Worm (Caenorhabditis elegans) whole organism, L1 larva: ENCODE data around the gene C05E4.7.
A peak's percentile ranks its signal among the peaks of the same experiment; 100 is the strongest.

Experiments used
- C04F5.9 ChIP-seq: sonication (generic microtip); optimal IDR thresholded peaks from 2 replicates; lab custom pipeline; 2016; ENCODE audit warnings: missing genetic modification characterization, missing compliant biosample characterization
- C16A3.4 ChIP-seq: fragments of 150-350 bp; optimal IDR thresholded peaks from 2 replicates; lab custom pipeline; 2014; ENCODE audit warnings: missing biosample characterization, missing genetic modification characterization
- C34B4.2 ChIP-seq: sonication (generic microtip); optimal IDR thresholded peaks from 2 replicates; lab custom pipeline; 2017; ENCODE audit warnings: mild to moderate bottlenecking, missing genetic modification characterization, missing compliant biosample characterization
- Y116A8C.19 ChIP-seq: sonication (generic microtip); optimal IDR thresholded peaks from 2 replicates; lab custom pipeline; 2016; ENCODE audit warnings: missing compliant biosample characterization, missing genetic modification characterization, borderline replicate concordance
- aha-1 ChIP-seq: fragments of 150-350 bp; optimal IDR thresholded peaks from 2 replicates; lab custom pipeline; 2014; ENCODE audit warnings: missing biosample characterization, missing genetic modification characterization
- alr-1 ChIP-seq: fragments of 200-800 bp; sonication (Bioruptor generic); optimal IDR thresholded peaks from 2 replicates; lab custom pipeline; 2018; ENCODE audit warnings: borderline replicate concordance, mild to moderate bottlenecking, missing genetic modification characterization, missing compliant biosample characterization
- ama-1 ChIP-seq: fragments of 150-350 bp; optimal IDR thresholded peaks from 2 replicates; lab custom pipeline; 2014
- ceh-63 ChIP-seq: fragments of 200-800 bp; sonication (Bioruptor generic); optimal IDR thresholded peaks from 2 replicates; lab custom pipeline; 2018; ENCODE audit warnings: mild to moderate bottlenecking, missing genetic modification characterization, missing compliant biosample characterization
- ceh-8 ChIP-seq: fragments of 200-800 bp; sonication (Bioruptor generic); optimal IDR thresholded peaks from 2 replicates; lab custom pipeline; 2018; ENCODE audit warnings: mild to moderate bottlenecking, missing genetic modification characterization, moderate library complexity, missing compliant biosample characterization
- ceh-82 ChIP-seq, 3 experiments: fragments of 150-350 bp in 1 of 3; sonication (generic microtip) in 2 of 3; optimal IDR thresholded peaks; 2 replicates each; lab custom pipeline; 2014 to 2017; ENCODE audit warnings: missing biosample characterization in 3 of 3, missing genetic modification characterization in 3 of 3
- ceh-88 ChIP-seq: fragments of 200-800 bp; sonication (Bioruptor generic); IDR thresholded peaks from 2 replicates; pipeline ENCODE4 v1.3.6; 2022; ENCODE audit warnings: missing genetic modification characterization, missing compliant biosample characterization
- dpl-1 ChIP-seq, 3 experiments: fragments of 150-350 bp in 2 of 3; sonication (generic microtip) in 1 of 3; optimal IDR thresholded peaks; 2 replicates each; lab custom pipeline; 2014 to 2017; ENCODE audit warnings: missing biosample characterization in 3 of 3, missing genetic modification characterization in 3 of 3, missing genetic modification reagents in 3 of 3
- dsc-1 ChIP-seq: sonication (generic microtip); optimal IDR thresholded peaks from 2 replicates; lab custom pipeline; 2016; ENCODE audit warnings: mild to moderate bottlenecking, missing genetic modification characterization, missing compliant biosample characterization
- efl-1 ChIP-seq, 4 experiments: fragments of 150-350 bp; optimal IDR thresholded peaks in 3 of 4; peaks in 1 of 4; 1 replicate in 1 of 4; 2 replicates in 3 of 4; lab custom pipeline; 2014; ENCODE audit warnings: missing biosample characterization in 2 of 4, missing genetic modification characterization in 2 of 4, missing genetic modification reagents in 2 of 4
- egl-13 ChIP-seq: sonication (generic microtip); optimal IDR thresholded peaks from 2 replicates; lab custom pipeline; 2016; ENCODE audit warnings: missing genotype, missing genetic modification reagents, missing genetic modification characterization, missing compliant biosample characterization
- elt-2 ChIP-seq: sonication (generic microtip); optimal IDR thresholded peaks from 2 replicates; lab custom pipeline; 2016; ENCODE audit warnings: missing genetic modification characterization, mild to moderate bottlenecking, inconsistent platforms, missing compliant biosample characterization, missing genetic modification reagents
- fkh-8 ChIP-seq: sonication (generic microtip); optimal IDR thresholded peaks from 2 replicates; lab custom pipeline; 2016; ENCODE audit warnings: mild to moderate bottlenecking, missing genetic modification characterization, missing compliant biosample characterization
- hlh-4 ChIP-seq: sonication (generic microtip); optimal IDR thresholded peaks from 2 replicates; lab custom pipeline; 2016; ENCODE audit warnings: mild to moderate bottlenecking, missing genetic modification characterization, missing compliant biosample characterization
- hpl-2 ChIP-seq: fragments of 150-350 bp; optimal IDR thresholded peaks from 2 replicates; lab custom pipeline; 2014; ENCODE audit warnings: missing biosample characterization, missing genetic modification reagents, missing genetic modification characterization
- irx-1 ChIP-seq: sonication (generic microtip); optimal IDR thresholded peaks from 2 replicates; lab custom pipeline; 2016; ENCODE audit warnings: missing genetic modification characterization, missing compliant biosample characterization
- isw-1 ChIP-seq: fragments of 200-800 bp; sonication (Bioruptor generic); IDR thresholded peaks from 2 replicates; pipeline ENCODE4 v1.3.6; 2022; ENCODE audit warnings: missing genetic modification characterization, missing compliant biosample characterization
- jun-1 ChIP-seq: fragments of 150-350 bp; optimal IDR thresholded peaks from 2 replicates; lab custom pipeline; 2014; ENCODE audit warnings: missing biosample characterization, missing genetic modification reagents, missing genetic modification characterization
- lin-15B ChIP-seq: fragments of 150-350 bp; sonication (generic microtip); optimal IDR thresholded peaks from 3 replicates; lab custom pipeline; 2014; ENCODE audit warnings: missing biosample characterization, missing genetic modification characterization
- lin-35 ChIP-seq, 2 experiments: fragments of 150-350 bp; optimal IDR thresholded peaks; 2 replicates each; lab custom pipeline; 2014; ENCODE audit warnings: missing biosample characterization in 2 of 2, missing genetic modification characterization in 2 of 2, missing genetic modification reagents in 2 of 2
- lin-39 ChIP-seq: fragments of 150-350 bp; optimal IDR thresholded peaks from 2 replicates; lab custom pipeline; 2014; ENCODE audit warnings: missing biosample characterization, missing genetic modification reagents, missing genetic modification characterization
- lir-3 ChIP-seq: sonication (generic microtip); optimal IDR thresholded peaks from 2 replicates; lab custom pipeline; 2016; ENCODE audit warnings: mild to moderate bottlenecking, missing genetic modification characterization, moderate library complexity, missing compliant biosample characterization; ENCODE audit not compliant: poor library complexity
- mab-9 ChIP-seq: fragments of 200-800 bp; sonication (Bioruptor generic); IDR thresholded peaks from 2 replicates; pipeline ENCODE4 v1.3.6; 2022; ENCODE audit warnings: missing genetic modification reagents, missing genetic modification characterization, missing compliant biosample characterization
- nhr-11 ChIP-seq: fragments of 150-350 bp; optimal IDR thresholded peaks from 2 replicates; lab custom pipeline; 2014; ENCODE audit warnings: missing biosample characterization, missing genetic modification characterization
- nhr-12 ChIP-seq: sonication (generic microtip); optimal IDR thresholded peaks from 2 replicates; lab custom pipeline; 2017; ENCODE audit warnings: missing biosample characterization, missing genetic modification characterization
- nhr-19 ChIP-seq: fragments of 200-800 bp; sonication (Bioruptor generic); conservative IDR thresholded peaks from 2 replicates; pipeline ENCODE4 v1.3.6; 2022; ENCODE audit warnings: missing genetic modification characterization, missing compliant biosample characterization
- nhr-20 ChIP-seq: sonication (generic microtip); optimal IDR thresholded peaks from 2 replicates; lab custom pipeline; 2016; ENCODE audit warnings: mild to moderate bottlenecking, missing genetic modification characterization, missing compliant biosample characterization
- nhr-28 ChIP-seq: fragments of 150-350 bp; optimal IDR thresholded peaks from 2 replicates; lab custom pipeline; 2014; ENCODE audit warnings: missing biosample characterization, missing genetic modification characterization
- nhr-47 ChIP-seq: sonication (generic microtip); optimal IDR thresholded peaks from 2 replicates; lab custom pipeline; 2016; ENCODE audit warnings: mild to moderate bottlenecking, missing genetic modification characterization, moderate library complexity, missing compliant biosample characterization
- nhr-71 ChIP-seq: sonication (generic microtip); optimal IDR thresholded peaks from 2 replicates; lab custom pipeline; 2016; ENCODE audit warnings: mild to moderate bottlenecking, missing genetic modification characterization, moderate library complexity, missing compliant biosample characterization
- nhr-77 ChIP-seq: fragments of 150-350 bp; optimal IDR thresholded peaks from 2 replicates; lab custom pipeline; 2014; ENCODE audit warnings: missing biosample characterization, missing genetic modification characterization
- nhr-85 ChIP-seq: sonication (generic microtip); peaks from one replicate; lab custom pipeline; 2016; ENCODE audit warnings: missing genetic modification characterization, inconsistent platforms, missing compliant biosample characterization
- nhr-90 ChIP-seq: sonication (generic microtip); optimal IDR thresholded peaks from 2 replicates; lab custom pipeline; 2016; ENCODE audit warnings: mild to moderate bottlenecking, missing genetic modification characterization, missing compliant biosample characterization; ENCODE audit not compliant: poor library complexity
- pag-3 ChIP-seq: sonication (generic microtip); optimal IDR thresholded peaks from 2 replicates; lab custom pipeline; 2017; ENCODE audit warnings: missing genetic modification characterization, mild to moderate bottlenecking, missing compliant biosample characterization, antibody characterized with exemption, borderline replicate concordance; ENCODE audit not compliant: insufficient read depth
- pax-3 ChIP-seq: fragments of 200-800 bp; sonication (Bioruptor generic); optimal IDR thresholded peaks from 2 replicates; lab custom pipeline; 2018; ENCODE audit warnings: mild to moderate bottlenecking, missing genetic modification characterization, moderate library complexity, missing compliant biosample characterization
- rnt-1 ChIP-seq: sonication (generic microtip); optimal IDR thresholded peaks from 2 replicates; lab custom pipeline; 2016; ENCODE audit warnings: mild to moderate bottlenecking, missing genetic modification characterization, moderate library complexity, missing compliant biosample characterization
- sox-4 ChIP-seq: sonication (generic microtip); optimal IDR thresholded peaks from 2 replicates; lab custom pipeline; 2016; ENCODE audit warnings: missing genetic modification characterization, missing compliant biosample characterization
- sptf-1 ChIP-seq: fragments of 150-350 bp; optimal IDR thresholded peaks from 2 replicates; lab custom pipeline; 2014; ENCODE audit warnings: missing biosample characterization, missing genetic modification characterization
- sup-37 ChIP-seq: fragments of 200-800 bp; sonication (Bioruptor generic); optimal IDR thresholded peaks from 2 replicates; lab custom pipeline; 2018; ENCODE audit warnings: mild to moderate bottlenecking, missing genetic modification characterization, missing compliant biosample characterization
- swsn-7 ChIP-seq: sonication (generic microtip); optimal IDR thresholded peaks from 2 replicates; lab custom pipeline; 2016; ENCODE audit warnings: missing genetic modification characterization, missing compliant biosample characterization
- unc-130 ChIP-seq: fragments of 150-350 bp; optimal IDR thresholded peaks from 2 replicates; lab custom pipeline; 2017; ENCODE audit warnings: missing biosample characterization, missing genetic modification characterization, inconsistent platforms
- unc-62 ChIP-seq: fragments of 150-350 bp; optimal IDR thresholded peaks from 2 replicates; lab custom pipeline; 2014; ENCODE audit warnings: missing biosample characterization, missing genetic modification reagents, missing genetic modification characterization
- unc-86 ChIP-seq: sonication (generic microtip); optimal IDR thresholded peaks from 2 replicates; lab custom pipeline; 2016; ENCODE audit warnings: missing genetic modification characterization, missing compliant biosample characterization
- vab-15 ChIP-seq: sonication (generic microtip); optimal IDR thresholded peaks from 2 replicates; lab custom pipeline; 2017; ENCODE audit warnings: missing genotype, mild to moderate bottlenecking, missing genetic modification characterization, missing compliant biosample characterization
- xbp-1 ChIP-seq: sonication (generic microtip); optimal IDR thresholded peaks from 2 replicates; lab custom pipeline; 2016; ENCODE audit warnings: missing genetic modification characterization, missing compliant biosample characterization
- zip-4 ChIP-seq: fragments of 200-800 bp; sonication (Bioruptor generic); optimal IDR thresholded peaks from 2 replicates; lab custom pipeline; 2018; ENCODE audit warnings: mild to moderate bottlenecking, missing genetic modification characterization, moderate library complexity, missing compliant biosample characterization
- ztf-11 ChIP-seq, 2 experiments: sonication (generic microtip); optimal IDR thresholded peaks; 2 replicates each; lab custom pipeline; 2016 to 2017; ENCODE audit warnings: missing genetic modification characterization in 2 of 2, missing biosample characterization in 1 of 2, missing compliant biosample characterization in 1 of 2
- ztf-4 ChIP-seq: fragments of 150-350 bp; optimal IDR thresholded peaks from 2 replicates; lab custom pipeline; 2014; ENCODE audit warnings: missing biosample characterization, missing genetic modification characterization

Gene C05E4.7

ce11 chrV:773256-773655, 31.3 kb downstream of the C05E4.7 start, which contains the start of gene sti-1:
Gene sti-1 (plus strand): TSS chrV:773518.
- peak; percentile 93 for TF ChIP-seq nhr-47 (tag; lab: Kevin White, UChicago)
- no peak for TF ChIP-seq hpl-2
- TF ChIP-seq alr-1 (tag; lab: Kevin White, UChicago) = no peak
- peak in 1 of 2 experiments; percentile 70 for TF ChIP-seq ztf-11 (tag; optimal IDR thresholded peaks at IDR 0.05; lab: Kevin White, UChicago)
- no peak for TF ChIP-seq ceh-63 (GFP tag; lab: Kevin White, UChicago)
- peak; percentile 89 for TF ChIP-seq egl-13 (tag; lab: Kevin White, UChicago)
- TF ChIP-seq swsn-7 (tag; lab: Kevin White, UChicago) = peak; percentile 92
- TF ChIP-seq lin-15B = peak; percentile 85
- peak; percentile 56 for TF ChIP-seq zip-4 (GFP tag; lab: Kevin White, UChicago)
- TF ChIP-seq pax-3 (tag; lab: Kevin White, UChicago) = peak; percentile 77
- TF ChIP-seq xbp-1 (tag; lab: Kevin White, UChicago) = peak; percentile 91
- TF ChIP-seq sptf-1 (tag; lab: Kevin White, UChicago) = no peak
- peak; percentile 87 for TF ChIP-seq isw-1 (GFP tag; lab: Robert Waterston, UW)
- TF ChIP-seq dpl-1 (GFP tag; optimal IDR thresholded peaks at IDR 0.05; lab: Kevin White, UChicago) = peak; percentile 96 to 97 (median 97)
- TF ChIP-seq nhr-12 (tag; lab: Kevin White, UChicago) = no peak
- TF ChIP-seq nhr-28 (tag; lab: Kevin White, UChicago) = peak; percentile 39
- no peak for TF ChIP-seq aha-1 (tag; lab: Kevin White, UChicago)
- TF ChIP-seq Y116A8C.19 (tag; lab: Kevin White, UChicago) = no peak
- peak; percentile 41 for TF ChIP-seq C04F5.9 (tag; lab: Kevin White, UChicago)
- peak; percentile 97 to 99 for TF ChIP-seq lin-35 (GFP tag; optimal IDR thresholded peaks at IDR 0.05; lab: Kevin White, UChicago)
- TF ChIP-seq unc-86 (tag; lab: Kevin White, UChicago) = peak; percentile 87
- TF ChIP-seq rnt-1 = peak; percentile 91
- TF ChIP-seq irx-1 = peak; percentile 81
- peak; percentile 81 for TF ChIP-seq nhr-11
- peak; percentile 92 for TF ChIP-seq dsc-1
- no peak for TF ChIP-seq unc-62 (GFP tag; lab: Kevin White, UChicago)
- peak; percentile 83 for TF ChIP-seq fkh-8 (tag; lab: Kevin White, UChicago)
- peak; percentile 86 for TF ChIP-seq jun-1 (tag; lab: Kevin White, UChicago)
- TF ChIP-seq ceh-88 (GFP tag; lab: Robert Waterston, UW) = peak; percentile 53; the same call in 1 of the 2 replicates
- TF ChIP-seq sup-37 (GFP tag; lab: Kevin White, UChicago) = peak; percentile 72
- TF ChIP-seq ama-1 = peak; percentile 56
- peak; percentile 49 for TF ChIP-seq elt-2 (tag; lab: Kevin White, UChicago)
- TF ChIP-seq nhr-71 (tag; lab: Kevin White, UChicago) = peak; percentile 95
- peak; percentile 93 for TF ChIP-seq nhr-20
- peak; percentile 54 for TF ChIP-seq lir-3 (tag; lab: Kevin White, UChicago)
- TF ChIP-seq C16A3.4 (tag; lab: Kevin White, UChicago) = peak; percentile 83
- TF ChIP-seq vab-15 = peak; percentile 24
- peak; percentile 71 for TF ChIP-seq sox-4 (tag; lab: Kevin White, UChicago)
- peak; percentile 99 to 100 for TF ChIP-seq efl-1 (optimal IDR thresholded peaks at IDR 0.05; lab: Kevin White, UChicago)
- peak; percentile 99 to 100 for TF ChIP-seq efl-1 (GFP tag; optimal IDR thresholded peaks at IDR 0.05 in 1 of 2; lab: Kevin White, UChicago)
- peak; percentile 96 for TF ChIP-seq nhr-77
- peak; percentile 68 for TF ChIP-seq ceh-8 (GFP tag; lab: Kevin White, UChicago)
- no peak for TF ChIP-seq pag-3 (tag; lab: Kevin White, UChicago)
- TF ChIP-seq C34B4.2 (tag; lab: Kevin White, UChicago) = no peak
- peak; percentile 84 for TF ChIP-seq lin-39 (tag; lab: Kevin White, UChicago)
- no peak for TF ChIP-seq ztf-4 (tag; lab: Kevin White, UChicago)
- TF ChIP-seq unc-130 (tag; lab: Kevin White, UChicago) = peak; percentile 89
- TF ChIP-seq nhr-90 (tag; lab: Kevin White, UChicago) = peak; percentile 89
- TF ChIP-seq hlh-4 (tag; lab: Kevin White, UChicago) = no peak
- TF ChIP-seq nhr-85 = peak; percentile 93
- TF ChIP-seq mab-9 (GFP tag; lab: Robert Waterston, UW) = peak; percentile 79
- TF ChIP-seq ceh-82 (tag; optimal IDR thresholded peaks at IDR 0.05; lab: Kevin White, UChicago) = peak; percentile 85 to 92 (median 88)
- peak; percentile 92 for TF ChIP-seq nhr-19 (GFP tag; lab: Robert Waterston, UW)
